Worm (Caenorhabditis elegans) whole organism, young adult: ENCODE measurements around the gene mlck-1.

Experiments used
- F57C9.4 ChIP-seq: sonication (generic microtip); optimal IDR thresholded peaks from 2 replicates; lab custom pipeline; 2017; ENCODE audit warnings: mild to moderate bottlenecking, missing genetic modification characterization, missing compliant biosample characterization
- ama-1 ChIP-seq, 3 experiments: fragments of 150-350 bp in 1 of 3; sonication (generic microtip) in 2 of 3; optimal IDR thresholded peaks; 2 replicates each; lab custom pipeline; 2014 to 2018; ENCODE audit warnings: missing biosample characterization in 2 of 3, missing genetic modification characterization in 2 of 3, missing genetic modification reagents in 2 of 3
- ceh-40 ChIP-seq: fragments of 200-800 bp; sonication (Bioruptor generic); IDR thresholded peaks from 2 replicates; pipeline ENCODE4 v1.3.6; 2022; ENCODE audit warnings: missing genetic modification characterization, missing compliant biosample characterization
- ceh-79 ChIP-seq: sonication (generic microtip); optimal IDR thresholded peaks from 2 replicates; lab custom pipeline; 2017; ENCODE audit warnings: mild to moderate bottlenecking, missing genetic modification characterization, missing compliant biosample characterization
- hmg-1.2 ChIP-seq: fragments of 200-800 bp; sonication (Bioruptor generic); IDR thresholded peaks from 2 replicates; pipeline ENCODE4 v1.3.6; 2022; ENCODE audit warnings: missing genetic modification reagents, missing genetic modification characterization, missing compliant biosample characterization
- nfya-1 ChIP-seq: sonication (generic microtip); optimal IDR thresholded peaks from 2 replicates; lab custom pipeline; 2017; ENCODE audit warnings: antibody characterized with exemption, missing compliant biosample characterization, missing genetic modification characterization, borderline replicate concordance; ENCODE audit not compliant: insufficient read depth
- nfya-2 ChIP-seq: fragments of 200-800 bp; sonication (Bioruptor generic); IDR thresholded peaks from 2 replicates; pipeline ENCODE4 v1.3.6; 2022; ENCODE audit warnings: missing genetic modification reagents, missing genetic modification characterization, missing compliant biosample characterization
- nfyb-1 ChIP-seq: fragments of 200-800 bp; sonication (Bioruptor generic); IDR thresholded peaks from 2 replicates; pipeline ENCODE4 v1.3.6; 2022; ENCODE audit warnings: missing genetic modification reagents, missing genetic modification characterization, missing compliant biosample characterization
- pha-4 ChIP-seq: fragments of 150-350 bp; sonication (generic microtip); optimal IDR thresholded peaks from 2 replicates; lab custom pipeline; 2014; ENCODE audit warnings: missing biosample characterization, missing genetic modification reagents, missing genetic modification characterization
- rcor-1 ChIP-seq: fragments of 200-800 bp; sonication (Bioruptor generic); IDR thresholded peaks from 2 replicates; pipeline ENCODE4 v1.3.6; 2022; ENCODE audit warnings: missing genetic modification reagents, missing genetic modification characterization, missing compliant biosample characterization
- ztf-6 ChIP-seq: fragments of 200-800 bp; sonication (Bioruptor generic); IDR thresholded peaks from 2 replicates; pipeline ENCODE4 v1.3.6; 2022; ENCODE audit warnings: missing genetic modification reagents, missing genetic modification characterization, missing compliant biosample characterization

- TF ChIP-seq nfya-2 (no peak), ceh-79 (tag; lab: Kevin White, UChicago) (no peak), F57C9.4 (tag; lab: Kevin White, UChicago) (no peak), ceh-40 (no peak), nfya-1 (no peak), nfyb-1 (GFP tag; lab: Robert Waterston, UW) (no peak), ama-1 (optimal IDR thresholded peaks at IDR 0.05; lab: Kevin White, UChicago) (no peak), ama-1 (GFP tag; optimal IDR thresholded peaks at IDR 0.05; lab: Kevin White, UChicago) (no peak), hmg-1.2 (GFP tag; lab: Robert Waterston, UW) (no peak), ztf-6 (GFP tag; lab: Robert Waterston, UW) (no peak), rcor-1 (GFP tag; lab: Robert Waterston, UW) (no peak), pha-4 (tag; lab: Kevin White, UChicago) (no peak)
Measured at ce11 chrX:10053742-10054409, 15.7 kb downstream of the mlck-1 start, which contains the start of gene cbs-1.
